Fruit fly (Drosophila melanogaster) whole organism, embryonic: Measurements from ENCODE around the gene CG7402.

ENCODE experiments used
- Ada2b ChIP-seq: fragments of 200-800 bp; sonication (Bioruptor generic); IDR thresholded peaks from 2 replicates; pipeline ENCODE4 v1.3.6; 2022; ENCODE audit warnings: missing biosample characterization, missing genetic modification characterization
- Atf6 ChIP-seq: fragments of 200-800 bp; sonication (Bioruptor generic); IDR thresholded peaks from 2 replicates; pipeline ENCODE4 v1.3.6; 2022; ENCODE audit warnings: missing biosample characterization, missing genetic modification characterization
- CG10979 ChIP-seq: fragments of 200-800 bp; sonication (Bioruptor generic); optimal IDR thresholded peaks from 2 replicates; lab custom pipeline; 2018; ENCODE audit warnings: missing biosample characterization, mild to moderate bottlenecking, missing genetic modification characterization, moderate library complexity
- CG12155 ChIP-seq: fragments of 200-800 bp; sonication (Bioruptor generic); optimal IDR thresholded peaks from 3 replicates; lab custom pipeline; 2016; ENCODE audit warnings: missing biosample characterization, missing genetic modification characterization
- CG13123 ChIP-seq: fragments of 200-800 bp; sonication (Bioruptor generic); optimal IDR thresholded peaks from 2 replicates; lab custom pipeline; 2016; ENCODE audit warnings: missing biosample characterization, missing genetic modification characterization
- CG13894 ChIP-seq: fragments of 200-800 bp; sonication (Bioruptor generic); optimal IDR thresholded peaks from 3 replicates; lab custom pipeline; 2018; ENCODE audit warnings: missing biosample characterization, mild to moderate bottlenecking, missing genetic modification characterization, moderate library complexity
- CG15601 ChIP-seq: fragments of 200-800 bp; sonication (Bioruptor generic); optimal IDR thresholded peaks from 3 replicates; lab custom pipeline; 2019; ENCODE audit warnings: missing biosample characterization, mild to moderate bottlenecking, missing genetic modification characterization, moderate library complexity
- CG16815 ChIP-seq: fragments of 200-800 bp; sonication (Bioruptor generic); optimal IDR thresholded peaks from 3 replicates; lab custom pipeline; 2017; ENCODE audit warnings: missing biosample characterization, mild to moderate bottlenecking, missing genetic modification characterization
- CG2202 ChIP-seq: fragments of 200-800 bp; sonication (Bioruptor generic); optimal IDR thresholded peaks from 2 replicates; lab custom pipeline; 2018; ENCODE audit warnings: missing biosample characterization, mild to moderate bottlenecking, missing genetic modification characterization
- CG7556 ChIP-seq: fragments of 200-800 bp; sonication (Bioruptor generic); optimal IDR thresholded peaks from 2 replicates; lab custom pipeline; 2017; ENCODE audit warnings: missing biosample characterization, mild to moderate bottlenecking, missing genetic modification characterization
- CG7839 ChIP-seq: fragments of 200-800 bp; sonication (Bioruptor generic); optimal IDR thresholded peaks from 3 replicates; lab custom pipeline; 2018; ENCODE audit warnings: missing biosample characterization, mild to moderate bottlenecking, missing genetic modification characterization, moderate library complexity
- CG8281 ChIP-seq: fragments of 200-800 bp; sonication (Bioruptor generic); optimal IDR thresholded peaks from 2 replicates; lab custom pipeline; 2018; ENCODE audit warnings: missing biosample characterization, mild to moderate bottlenecking, missing genetic modification characterization, moderate library complexity
- CG8944 ChIP-seq: fragments of 200-800 bp; sonication (Bioruptor generic); optimal IDR thresholded peaks from 3 replicates; lab custom pipeline; 2016; ENCODE audit warnings: missing biosample characterization, missing genetic modification characterization
- D19B ChIP-seq: fragments of 200-800 bp; sonication (Bioruptor generic); optimal IDR thresholded peaks from 2 replicates; lab custom pipeline; 2017; ENCODE audit warnings: missing biosample characterization, mild to moderate bottlenecking, missing genetic modification characterization
- Dbx ChIP-seq: fragments of 200-800 bp; sonication (Bioruptor generic); IDR thresholded peaks from 3 replicates; pipeline ENCODE4 v1.3.6; 2022; ENCODE audit warnings: missing biosample characterization, missing genetic modification characterization
- Dref ChIP-seq: fragments of 200-800 bp; sonication (Bioruptor generic); IDR thresholded peaks from 2 replicates; pipeline ENCODE4 v1.3.6; 2022; ENCODE audit warnings: missing biosample characterization, missing genetic modification characterization
- E2f1 ChIP-seq: fragments of 200-800 bp; sonication (Bioruptor generic); IDR thresholded peaks from 2 replicates; pipeline ENCODE4 v1.3.6; 2022; ENCODE audit warnings: missing biosample characterization, missing genetic modification characterization
- Elba2 ChIP-seq: fragments of 200-800 bp; sonication (Bioruptor generic); optimal IDR thresholded peaks from 3 replicates; lab custom pipeline; 2016; ENCODE audit warnings: missing biosample characterization, missing genetic modification characterization
- Fer2 ChIP-seq: fragments of 200-800 bp; sonication (Bioruptor generic); optimal IDR thresholded peaks from 2 replicates; lab custom pipeline; 2018; ENCODE audit warnings: missing biosample characterization, mild to moderate bottlenecking, missing genetic modification characterization, moderate library complexity
- Fer3 ChIP-seq: fragments of 200-800 bp; sonication (Bioruptor generic); optimal IDR thresholded peaks from 2 replicates; lab custom pipeline; 2018; ENCODE audit warnings: missing biosample characterization, mild to moderate bottlenecking, missing genetic modification characterization, moderate library complexity
- Hr78 ChIP-seq, 2 experiments: fragments of 200-800 bp in 1 of 2; fragments of >200 bp in 1 of 2; sonication (Bioruptor generic) in 1 of 2; optimal IDR thresholded peaks; 2 replicates each; lab custom pipeline; 2017 to 2019; ENCODE audit warnings: missing biosample characterization in 2 of 2, missing genetic modification characterization in 2 of 2, mild to moderate bottlenecking in 1 of 2, moderate library complexity in 1 of 2
- Lpt ChIP-seq: fragments of >200 bp; optimal IDR thresholded peaks from 2 replicates; lab custom pipeline; 2018; ENCODE audit warnings: missing biosample characterization, missing genetic modification characterization
- MTF-1 ChIP-seq: fragments of 200-800 bp; sonication (Bioruptor generic); optimal IDR thresholded peaks from 2 replicates; lab custom pipeline; 2018; ENCODE audit warnings: missing biosample characterization, mild to moderate bottlenecking, missing genetic modification characterization, borderline replicate concordance
- Med ChIP-seq: fragments of 200-800 bp; sonication (Bioruptor generic); peaks from one replicate; lab custom pipeline; 2016; ENCODE audit warnings: missing biosample characterization, missing genetic modification characterization, mild to moderate bottlenecking, inconsistent platforms, moderate library complexity
- NFAT ChIP-seq: fragments of 200-800 bp; sonication (Bioruptor generic); IDR thresholded peaks from 2 replicates; pipeline ENCODE4 v1.3.6; 2022; ENCODE audit warnings: missing biosample characterization, missing genetic modification characterization
- NK7.1 ChIP-seq: fragments of 200-800 bp; sonication (Bioruptor generic); optimal IDR thresholded peaks from 3 replicates; lab custom pipeline; 2016; ENCODE audit warnings: missing biosample characterization, missing genetic modification characterization
- Nf-YC ChIP-seq: fragments of 200-800 bp; optimal IDR thresholded peaks from 3 replicates; lab custom pipeline; 2019; ENCODE audit warnings: missing biosample characterization, mild to moderate bottlenecking, missing genetic modification characterization, moderate library complexity
- Oli ChIP-seq: fragments of 200-800 bp; sonication (Bioruptor generic); optimal IDR thresholded peaks from 2 replicates; lab custom pipeline; 2018; ENCODE audit warnings: missing biosample characterization, mild to moderate bottlenecking, missing genetic modification characterization, moderate library complexity
- Pdp1 ChIP-seq, 2 experiments: fragments of 200-800 bp; sonication (Bioruptor generic); optimal IDR thresholded peaks; 3 replicates each; lab custom pipeline; 2016; ENCODE audit warnings: missing biosample characterization in 2 of 2, missing genetic modification characterization in 2 of 2, mild to moderate bottlenecking in 1 of 2, moderate library complexity in 1 of 2
- Rfx ChIP-seq: fragments of 200-800 bp; sonication (Bioruptor generic); IDR thresholded peaks from 2 replicates; pipeline ENCODE4 v1.3.6; 2022; ENCODE audit warnings: missing biosample characterization, missing genetic modification characterization
- Sin3A ChIP-seq: fragments of >200 bp; optimal IDR thresholded peaks from 2 replicates; lab custom pipeline; 2018
- TFAM ChIP-seq: fragments of 200-800 bp; sonication (Bioruptor generic); optimal IDR thresholded peaks from 2 replicates; lab custom pipeline; 2017; ENCODE audit warnings: missing biosample characterization, missing genetic modification characterization, inconsistent platforms
- az2 ChIP-seq: fragments of 200-800 bp; sonication (Bioruptor generic); optimal IDR thresholded peaks from 3 replicates; lab custom pipeline; 2016; ENCODE audit warnings: missing biosample characterization, missing genetic modification characterization
- cas ChIP-seq: fragments of 200-800 bp; sonication (Bioruptor generic); IDR thresholded peaks from 2 replicates; pipeline ENCODE4 v1.3.6; 2022; ENCODE audit warnings: missing biosample characterization, missing genetic modification characterization
- gcm2 ChIP-seq: fragments of 200-800 bp; sonication (Bioruptor generic); optimal IDR thresholded peaks from 2 replicates; lab custom pipeline; 2016; ENCODE audit warnings: missing biosample characterization, missing genetic modification characterization
- grau ChIP-seq: fragments of 200-800 bp; optimal IDR thresholded peaks from 3 replicates; lab custom pipeline; 2019; ENCODE audit warnings: missing biosample characterization, mild to moderate bottlenecking, missing genetic modification characterization, moderate library complexity
- gt ChIP-seq: fragments of 200-800 bp; sonication (Bioruptor generic); IDR thresholded peaks from 2 replicates; pipeline ENCODE4 v1.3.6; 2022; ENCODE audit warnings: missing biosample characterization, missing genetic modification characterization
- klu ChIP-seq: fragments of 200-800 bp; sonication (Bioruptor generic); IDR thresholded peaks from 2 replicates; pipeline ENCODE4 v1.3.6; 2022; ENCODE audit warnings: missing biosample characterization, missing genetic modification characterization
- mirr ChIP-seq: fragments of 200-800 bp; sonication (Bioruptor generic); optimal IDR thresholded peaks from 3 replicates; lab custom pipeline; 2018; ENCODE audit warnings: missing biosample characterization, mild to moderate bottlenecking, missing genetic modification characterization
- nerfin-1 ChIP-seq: fragments of 200-800 bp; sonication (Bioruptor generic); optimal IDR thresholded peaks from 3 replicates; lab custom pipeline; 2019; ENCODE audit warnings: missing biosample characterization, mild to moderate bottlenecking, missing genetic modification characterization, moderate library complexity
- nerfin-2 ChIP-seq: fragments of 200-800 bp; sonication (Bioruptor generic); IDR thresholded peaks from 2 replicates; pipeline ENCODE4 v1.3.6; 2022; ENCODE audit warnings: missing biosample characterization, missing genetic modification characterization; ENCODE audit not compliant: partially characterized antibody
- oc ChIP-seq: fragments of 200-800 bp; sonication (Bioruptor generic); optimal IDR thresholded peaks from 2 replicates; lab custom pipeline; 2018; ENCODE audit warnings: missing biosample characterization, mild to moderate bottlenecking, missing genetic modification characterization, moderate library complexity
- otp ChIP-seq: fragments of 200-800 bp; sonication (Bioruptor generic); IDR thresholded peaks from 3 replicates; pipeline ENCODE4, ENCODE4 v1.3.6; 2022; ENCODE audit warnings: missing biosample characterization, missing genetic modification characterization
- pum ChIP-seq: fragments of 200-800 bp; sonication (Bioruptor generic); optimal IDR thresholded peaks from 2 replicates; lab custom pipeline; 2016; ENCODE audit warnings: missing biosample characterization, missing genetic modification characterization
- ranshi ChIP-seq: fragments of 200-800 bp; sonication (Bioruptor generic); IDR thresholded peaks from 2 replicates; pipeline ENCODE4 v1.3.6; 2022; ENCODE audit warnings: missing biosample characterization, missing genetic modification characterization
- sd ChIP-seq: fragments of 200-800 bp; sonication (Bioruptor generic); optimal IDR thresholded peaks from 3 replicates; lab custom pipeline; 2018; ENCODE audit warnings: missing biosample characterization, mild to moderate bottlenecking, missing genetic modification characterization, moderate library complexity
- sima ChIP-seq: fragments of 200-800 bp; sonication (Bioruptor generic); optimal IDR thresholded peaks from 2 replicates; lab custom pipeline; 2016; ENCODE audit warnings: missing biosample characterization, missing genetic modification characterization
- stc ChIP-seq: fragments of 200-800 bp; sonication (Bioruptor generic); IDR thresholded peaks from 2 replicates; pipeline ENCODE4 v1.3.6; 2022; ENCODE audit warnings: missing biosample characterization, missing genetic modification characterization
- stwl ChIP-seq: fragments of 200-800 bp; sonication (Bioruptor generic); optimal IDR thresholded peaks from 3 replicates; lab custom pipeline; 2018; ENCODE audit warnings: missing biosample characterization, mild to moderate bottlenecking, missing genetic modification characterization, moderate library complexity
- twi ChIP-seq: fragments of 200-800 bp; optimal IDR thresholded peaks from 2 replicates; lab custom pipeline; 2019; ENCODE audit warnings: missing biosample characterization, mild to moderate bottlenecking, missing genetic modification characterization, moderate library complexity
- z ChIP-seq: fragments of 200-800 bp; sonication (Bioruptor generic); IDR thresholded peaks from 3 replicates; pipeline ENCODE4 v1.3.6; 2022; ENCODE audit warnings: missing biosample characterization, missing genetic modification characterization
- zen2 ChIP-seq: fragments of 200-800 bp; sonication (Bioruptor generic); IDR thresholded peaks from 3 replicates; pipeline ENCODE4 v1.3.6; 2022; ENCODE audit warnings: missing biosample characterization, missing genetic modification characterization; ENCODE audit not compliant: partially characterized antibody

CG7402 gene

DNA sequence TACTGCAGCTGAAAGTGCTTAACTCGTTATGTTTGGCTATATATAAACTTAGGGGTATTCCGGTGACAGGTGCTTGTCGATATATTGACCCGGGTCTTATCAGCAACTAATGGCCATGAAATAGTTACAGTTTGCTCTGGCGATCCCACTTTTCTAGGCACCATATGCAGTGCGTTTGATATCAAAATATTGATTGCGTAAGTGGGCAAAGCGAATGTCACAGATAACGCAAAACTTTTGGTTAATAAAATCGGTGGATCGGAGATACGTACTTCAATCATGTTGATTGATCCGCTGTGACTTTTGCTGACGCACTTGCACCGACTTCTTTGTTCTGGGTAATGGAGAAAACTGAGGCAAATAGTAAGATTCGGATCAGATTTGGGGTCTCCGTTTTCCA is 17.1 kb downstream of the CG7402 start (continued):
- TF ChIP-seq CG13894 (tag; lab: Kevin White, UChicago) (no peak), TFAM (GFP tag; lab: Kevin White, UChicago) (no peak), Med (peak; percentile 69), CG12155 (GFP tag; lab: Kevin White, UChicago) (peak; percentile 13), sima (GFP tag; lab: Kevin White, UChicago) (no peak), Hr78 (GFP tag; optimal IDR thresholded peaks at IDR 0.05; lab: Kevin White, UChicago) (peak in 1 of 2 experiments; percentile 30), Sin3A (lab: Kevin White, UChicago) (no peak), Fer3 (tag; lab: Kevin White, UChicago) (no peak), sd (tag; lab: Kevin White, UChicago) (peak; percentile 3), CG16815 (GFP tag; lab: Kevin White, UChicago) (no peak), Elba2 (GFP tag; lab: Kevin White, UChicago) (no peak), stwl (tag; lab: Kevin White, UChicago) (no peak), Dref (no peak), oc (tag; lab: Kevin White, UChicago) (no peak), Atf6 (GFP tag; lab: Robert Waterston, UW) (no peak), zen2 (GFP tag; lab: Robert Waterston, UW) (no peak), CG8281 (tag; lab: Kevin White, UChicago) (no peak), twi (tag; lab: Kevin White, UChicago) (no peak), NK7.1 (GFP tag; lab: Kevin White, UChicago) (no peak), az2 (GFP tag; lab: Kevin White, UChicago) (no peak), cas (no peak), Fer2 (tag; lab: Kevin White, UChicago) (no peak), Ada2b (GFP tag; lab: Robert Waterston, UW) (no peak), CG13123 (GFP tag; lab: Kevin White, UChicago) (no peak), ranshi (GFP tag; lab: Robert Waterston, UW) (no peak), CG8944 (GFP tag; lab: Kevin White, UChicago) (no peak), Pdp1 (GFP tag; optimal IDR thresholded peaks at IDR 0.05; lab: Kevin White, UChicago) (peak in 1 of 2 experiments; percentile 91), gt (GFP tag; lab: Robert Waterston, UW) (no peak), gcm2 (GFP tag; lab: Kevin White, UChicago) (no peak), CG15601 (tag; lab: Kevin White, UChicago) (no peak), stc (GFP tag; lab: Robert Waterston, UW) (0 out of 2 replicates have a peak, but pooled peaks have one; percentile 6), CG2202 (tag; lab: Kevin White, UChicago) (no peak), CG7839 (tag; lab: Kevin White, UChicago) (no peak), pum (GFP tag; lab: Kevin White, UChicago) (no peak), nerfin-2 (no peak), z (GFP tag; lab: Robert Waterston, UW) (no peak), Dbx (GFP tag; lab: Robert Waterston, UW) (no peak), otp (GFP tag; lab: Robert Waterston, UW) (no peak), E2f1 (GFP tag; lab: Robert Waterston, UW) (no peak), CG10979 (tag; lab: Kevin White, UChicago) (no peak), nerfin-1 (tag; lab: Kevin White, UChicago) (no peak), grau (tag; lab: Kevin White, UChicago) (peak; percentile 45), klu (GFP tag; lab: Robert Waterston, UW) (no peak), Rfx (0 out of 2 replicates have a peak, but pooled peaks have one; percentile 14), NFAT (GFP tag; lab: Robert Waterston, UW) (no peak), MTF-1 (GFP tag; lab: Kevin White, UChicago) (no peak), Nf-YC (tag; lab: Kevin White, UChicago) (no peak), D19B (GFP tag; lab: Kevin White, UChicago) (no peak), Oli (tag; lab: Kevin White, UChicago) (no peak), CG7556 (GFP tag; lab: Kevin White, UChicago) (no peak), Lpt (GFP tag; lab: Kevin White, UChicago) (no peak), mirr (peak; percentile 61)
